Worm (Caenorhabditis elegans): Measurements from ENCODE around the gene K01D12.7.

K01D12.7 gene

ce11 chrV:12400677-12401236, 526 bp downstream of the K01D12.7 start, which contains the start of the genes K01D12.20 and miga-1 (continued):
- TF ChIP-seq unc-130 (GFP tag; optimal IDR thresholded peaks at IDR 0.05) = no peak
- no peak for TF ChIP-seq unc-62 (GFP tag; optimal IDR thresholded peaks at IDR 0.05 in 1 of 2)
- no peak for TF ChIP-seq unc-62 (tag; optimal IDR thresholded peaks at IDR 0.05)
- TF ChIP-seq nhr-102 (tag; optimal IDR thresholded peaks at IDR 0.05) = no peak
- TF ChIP-seq nhr-11 (tag; optimal IDR thresholded peaks at IDR 0.05) = no peak
- TF ChIP-seq ZK337.2 (GFP tag; IDR thresholded peaks at IDR 0.05) = no peak
- no peak for TF ChIP-seq lin-13 (GFP tag; optimal IDR thresholded peaks at IDR 0.05)
- TF ChIP-seq hif-1 (tag; optimal IDR thresholded peaks at IDR 0.05) = no peak
- TF ChIP-seq aha-1 (tag) = peak; percentile 69
- no peak for TF ChIP-seq php-3 (GFP tag; IDR thresholded peaks at IDR 0.05)
- TF ChIP-seq Y105C5A.15 (GFP tag; IDR thresholded peaks at IDR 0.05) = no peak
- peak; percentile 78 for TF ChIP-seq R02D3.7 (tag; optimal IDR thresholded peaks at IDR 0.05)
- TF ChIP-seq Y48G9A.11 (GFP tag; IDR thresholded peaks at IDR 0.05) = peak; percentile 97
- no peak for TF ChIP-seq nhr-41 (GFP tag; IDR thresholded peaks at IDR 0.05)
- peak; percentile 92 for TF ChIP-seq nhr-6 (tag; optimal IDR thresholded peaks at IDR 0.05)
- no peak for TF ChIP-seq nhr-76 (tag; optimal IDR thresholded peaks at IDR 0.05)
- TF ChIP-seq nhr-48 (tag; optimal IDR thresholded peaks at IDR 0.05) = no peak
- no peak for TF ChIP-seq mes-2 (tag; optimal IDR thresholded peaks at IDR 0.05; ENCODE audit: poor library complexity, severe bottlenecking)
- no peak for TF ChIP-seq zip-11 (GFP tag; IDR thresholded peaks at IDR 0.05)

- no peak for TF ChIP-seq gei-8 (GFP tag; optimal IDR thresholded peaks at IDR 0.05)
- no peak for TF ChIP-seq F10B5.3 (tag; optimal IDR thresholded peaks at IDR 0.05)
- no peak for TF ChIP-seq lin-1 (GFP tag; IDR thresholded peaks at IDR 0.05)
- no peak for TF ChIP-seq lin-13 (GFP tag; optimal IDR thresholded peaks at IDR 0.05)
- no peak for TF ChIP-seq php-3 (GFP tag; IDR thresholded peaks at IDR 0.05)
Observed at ce11 chrV:12397545-12397944, 3.7 kb downstream of the K01D12.7 start, which contains the start of gene K01D12.5. K01D12.5 (plus strand) TSS chrV:12397845.

- TF ChIP-seq unc-62 (GFP tag; optimal IDR thresholded peaks at IDR 0.05 in 1 of 2) = peak in 1 of 2 experiments; percentile 25
- TF ChIP-seq unc-62 (tag; optimal IDR thresholded peaks at IDR 0.05) = no peak
- TF ChIP-seq zfp-2 (tag; optimal IDR thresholded peaks at IDR 0.05) = no peak
- no peak for TF ChIP-seq unc-39 (tag; optimal IDR thresholded peaks at IDR 0.05)
- no peak for TF ChIP-seq mes-2 (tag; optimal IDR thresholded peaks at IDR 0.05; ENCODE audit: poor library complexity, severe bottlenecking)
- TF ChIP-seq ceh-62 (tag; optimal IDR thresholded peaks at IDR 0.05) = no peak
- no peak for TF ChIP-seq D1046.2 (GFP tag; IDR thresholded peaks at IDR 0.05)
Observed at ce11 chrV:12395699-12396098, 5.6 kb downstream of the K01D12.7 start, which contains the start of gene twk-14. twk-14 (minus strand) TSS chrV:12395706.

ce11 chrV:12386154-12386553, 15.1 kb downstream of the K01D12.7 start, which contains the start of gene K01D12.15:
K01D12.15 (plus strand) TSS chrV:12386454.
- TF ChIP-seq nhr-6 (tag; optimal IDR thresholded peaks at IDR 0.05) (no peak), mxl-3 (GFP tag; optimal IDR thresholded peaks at IDR 0.05) (no peak), snpc-4 (tag; optimal IDR thresholded peaks at IDR 0.05) (no peak), ama-1 (optimal IDR thresholded peaks at IDR 0.05) (no peak), unc-130 (GFP tag; optimal IDR thresholded peaks at IDR 0.05) (no peak), nhr-102 (tag; optimal IDR thresholded peaks at IDR 0.05) (no peak), fos-1 (tag; optimal IDR thresholded peaks at IDR 0.05) (no peak), jun-1 (tag; optimal IDR thresholded peaks at IDR 0.05) (no peak), gei-8 (GFP tag; optimal IDR thresholded peaks at IDR 0.05) (no peak), unc-39 (tag; optimal IDR thresholded peaks at IDR 0.05) (no peak), F10B5.3 (tag; optimal IDR thresholded peaks at IDR 0.05) (no peak), spr-3 (GFP tag; optimal IDR thresholded peaks at IDR 0.05) (no peak), nhr-25 (tag; optimal IDR thresholded peaks at IDR 0.05; ENCODE audit: borderline replicate concordance, insufficient read depth) (no peak), ceh-32 (tag; optimal IDR thresholded peaks at IDR 0.05; ENCODE audit: poor library complexity) (no peak), ceh-44 (GFP tag; IDR thresholded peaks at IDR 0.05) (no peak), saeg-2 (GFP tag; IDR thresholded peaks at IDR 0.05) (no peak), lin-29 (GFP tag; IDR thresholded peaks at IDR 0.05) (no peak), mep-1 (tag; optimal IDR thresholded peaks at IDR 0.05) (no peak)
